Fruit fly (Drosophila melanogaster): ENCODE results near the gene CG4174.

Gene CG4174

DNA sequence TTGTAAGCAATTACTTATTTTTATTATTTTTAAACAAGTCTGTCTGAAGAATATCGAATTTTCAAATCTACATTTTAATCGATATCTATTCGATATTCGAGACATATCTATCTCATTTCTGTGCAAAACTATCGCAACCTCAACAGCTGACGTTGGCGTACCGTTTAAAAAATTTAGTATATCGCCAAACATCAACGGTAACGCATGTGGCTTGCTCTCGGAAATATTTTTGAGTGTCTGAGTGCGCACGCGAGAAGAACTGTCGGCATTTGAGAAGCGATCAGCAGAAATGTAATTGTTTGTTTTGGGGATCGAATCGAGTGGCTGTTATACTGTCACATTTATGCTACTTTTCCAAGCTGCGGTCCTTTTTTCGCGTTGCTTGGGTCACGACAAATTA lies 8.0 kb upstream of the CG4174 start, which contains the start of gene MYPT-75D (continued):
- TF ChIP-seq CG7357 (GFP tag; IDR thresholded peaks at IDR 0.05) (no peak), CG16815 (GFP tag; optimal IDR thresholded peaks at IDR 0.05) (no peak), tin (GFP tag; optimal IDR thresholded peaks at IDR 0.05) (no peak), NFAT (GFP tag; IDR thresholded peaks at IDR 0.05) (peak; percentile 46; the same call in 1 of the 2 replicates), Dll (GFP tag; IDR thresholded peaks at IDR 0.05; ENCODE audit: partially characterized antibody) (peak; percentile 91), toy (GFP tag; IDR thresholded peaks at IDR 0.05) (0 out of 2 replicates have a peak, but pooled peaks have one; percentile 10), CG17186 (GFP tag; optimal IDR thresholded peaks at IDR 0.05) (peak; percentile 55), Ravus (GFP tag; IDR thresholded peaks at IDR 0.05) (no peak), CG13624 (GFP tag; optimal IDR thresholded peaks at IDR 0.05) (peak; percentile 49), CG8944 (GFP tag; optimal IDR thresholded peaks at IDR 0.05) (no peak), Myb (GFP tag; optimal IDR thresholded peaks at IDR 0.05) (peak; percentile 55), fd102C (GFP tag; optimal IDR thresholded peaks at IDR 0.05) (peak; percentile 25), CG9797 (GFP tag; optimal IDR thresholded peaks at IDR 0.05) (peak; percentile 30), CG13287 (GFP tag; IDR thresholded peaks at IDR 0.05; ENCODE audit: partially characterized antibody) (peak; percentile 95), CG11504 (tag; optimal IDR thresholded peaks at IDR 0.05) (peak; percentile 44), CG1832 (GFP tag; optimal IDR thresholded peaks at IDR 0.05) (no peak), dysf (GFP tag; IDR thresholded peaks at IDR 0.05) (no peak), Elba2 (GFP tag; optimal IDR thresholded peaks at IDR 0.05) (no peak), Atf-2 (GFP tag; optimal IDR thresholded peaks at IDR 0.05) (no peak), CG14441 (GFP tag; IDR thresholded peaks at IDR 0.05) (no peak), CG5245 (GFP tag; optimal IDR thresholded peaks at IDR 0.05) (no peak), CG12942 (GFP tag; optimal IDR thresholded peaks at IDR 0.05) (no peak), Nf-YB (GFP tag; optimal IDR thresholded peaks at IDR 0.05) (peak; percentile 23), CG9727 (GFP tag; optimal IDR thresholded peaks at IDR 0.05) (no peak), ci (GFP tag; IDR thresholded peaks at IDR 0.05) (peak; percentile 75), sim (GFP tag; IDR thresholded peaks at IDR 0.05) (no peak), CG1529 (GFP tag; optimal IDR thresholded peaks at IDR 0.05) (no peak), CG14965 (GFP tag; optimal IDR thresholded peaks at IDR 0.05; ENCODE audit: borderline replicate concordance) (no peak), CrebB (tag; optimal IDR thresholded peaks at IDR 0.05) (peak; percentile 46), sima (GFP tag; optimal IDR thresholded peaks at IDR 0.05) (no peak), Blimp-1 (GFP tag; optimal IDR thresholded peaks at IDR 0.05) (no peak), Hmr (GFP tag; optimal IDR thresholded peaks at IDR 0.05) (peak; percentile 30), pita (GFP tag; optimal IDR thresholded peaks at IDR 0.05) (no peak), CG6765 (GFP tag; optimal IDR thresholded peaks at IDR 0.05) (no peak), vvl (GFP tag; IDR thresholded peaks at IDR 0.05) (peak; percentile 49), Rfx (GFP tag; IDR thresholded peaks at IDR 0.05) (peak; percentile 38; the same call in 1 of the 2 replicates), Atf6 (GFP tag; IDR thresholded peaks at IDR 0.05) (peak; percentile 37; the same call in 1 of the 2 replicates), CG11723 (GFP tag; optimal IDR thresholded peaks at IDR 0.05) (peak; percentile 31), crc (GFP tag; optimal IDR thresholded peaks at IDR 0.05) (no peak), amos (GFP tag; IDR thresholded peaks at IDR 0.05; ENCODE audit: partially characterized antibody) (peak; percentile 96), tna (GFP tag; IDR thresholded peaks at IDR 0.05; ENCODE audit: partially characterized antibody) (peak; percentile 89), CG43689 (GFP tag; IDR thresholded peaks at IDR 0.05) (no peak), CG6272 (GFP tag; IDR thresholded peaks at IDR 0.05) (no peak), Awh (GFP tag; IDR thresholded peaks at IDR 0.05) (no peak; the same call in 1 of the 2 replicates), shn (GFP tag; optimal IDR thresholded peaks at IDR 0.05) (no peak), wor (GFP tag; IDR thresholded peaks at IDR 0.05) (no peak), D (optimal IDR thresholded peaks at IDR 0.05) (no peak), D (GFP tag; optimal IDR thresholded peaks at IDR 0.05) (no peak), ssp (GFP tag; IDR thresholded peaks at IDR 0.05) (no peak), Hr78 (GFP tag; optimal IDR thresholded peaks at IDR 0.05) (peak in 1 of 2 experiments; percentile 9), lola (GFP tag; optimal IDR thresholded peaks at IDR 0.05) (no peak)

Data from whole organism, embryonic.